Fruit fly (Drosophila melanogaster): ENCODE measurements around the gene Ir75b.

The Ir75b gene

dm6 chr3L:17814036-17814435, 6.0 kb downstream of the Ir75b start, which contains the start of gene Cln3:
Cln3 (minus strand) TSS chr3L:17814119.
- no peak for TF ChIP-seq CG9948 (tag; optimal IDR thresholded peaks at IDR 0.05)
- TF ChIP-seq CG12605 (GFP tag; IDR thresholded peaks at IDR 0.05): no peak
- TF ChIP-seq CG14655 (GFP tag; optimal IDR thresholded peaks at IDR 0.05): no peak
- no peak for TF ChIP-seq fd96Ca (GFP tag; IDR thresholded peaks at IDR 0.05)
- TF ChIP-seq D1 (tag; optimal IDR thresholded peaks at IDR 0.05): no peak
- no peak for TF ChIP-seq CG34367 (tag; optimal IDR thresholded peaks at IDR 0.05)
- no peak for TF ChIP-seq rn (GFP tag; IDR thresholded peaks at IDR 0.05)
- no peak for TF ChIP-seq Snoo (tag; optimal IDR thresholded peaks at IDR 0.05)
- no peak for TF ChIP-seq CG15710 (tag; optimal IDR thresholded peaks at IDR 0.05)
- no peak for TF ChIP-seq CG8301 (tag; optimal IDR thresholded peaks at IDR 0.05)
- no peak for TF ChIP-seq CG10348 (GFP tag; IDR thresholded peaks at IDR 0.05)

dm6 chr3L:17808597-17809213, 11.3 kb downstream of the Ir75b start, which contains the start of gene CG32191:
CG32191 (minus strand) TSS chr3L:17809146.
- no peak for TF ChIP-seq CG8301 (tag; optimal IDR thresholded peaks at IDR 0.05)
- TF ChIP-seq CG17806 (tag; optimal IDR thresholded peaks at IDR 0.05): no peak
- TF ChIP-seq CG10348 (GFP tag; IDR thresholded peaks at IDR 0.05): no peak
- TF ChIP-seq CG12605 (GFP tag; IDR thresholded peaks at IDR 0.05): no peak
- TF ChIP-seq CG9948 (tag; optimal IDR thresholded peaks at IDR 0.05): no peak
- no peak for TF ChIP-seq EcR (GFP tag; optimal IDR thresholded peaks at IDR 0.05)
- no peak for TF ChIP-seq CG34367 (tag; optimal IDR thresholded peaks at IDR 0.05)
- no peak for TF ChIP-seq Pif1B (GFP tag; optimal IDR thresholded peaks at IDR 0.05)
- no peak for TF ChIP-seq Snoo (tag; optimal IDR thresholded peaks at IDR 0.05)
- no peak for TF ChIP-seq Ets98B (GFP tag; IDR thresholded peaks at IDR 0.05)
- no peak for TF ChIP-seq CG14655 (GFP tag; optimal IDR thresholded peaks at IDR 0.05)
- TF ChIP-seq CG8159 (tag; optimal IDR thresholded peaks at IDR 0.05): no peak
- TF ChIP-seq CG13204 (GFP tag; optimal IDR thresholded peaks at IDR 0.05): no peak

DNA sequence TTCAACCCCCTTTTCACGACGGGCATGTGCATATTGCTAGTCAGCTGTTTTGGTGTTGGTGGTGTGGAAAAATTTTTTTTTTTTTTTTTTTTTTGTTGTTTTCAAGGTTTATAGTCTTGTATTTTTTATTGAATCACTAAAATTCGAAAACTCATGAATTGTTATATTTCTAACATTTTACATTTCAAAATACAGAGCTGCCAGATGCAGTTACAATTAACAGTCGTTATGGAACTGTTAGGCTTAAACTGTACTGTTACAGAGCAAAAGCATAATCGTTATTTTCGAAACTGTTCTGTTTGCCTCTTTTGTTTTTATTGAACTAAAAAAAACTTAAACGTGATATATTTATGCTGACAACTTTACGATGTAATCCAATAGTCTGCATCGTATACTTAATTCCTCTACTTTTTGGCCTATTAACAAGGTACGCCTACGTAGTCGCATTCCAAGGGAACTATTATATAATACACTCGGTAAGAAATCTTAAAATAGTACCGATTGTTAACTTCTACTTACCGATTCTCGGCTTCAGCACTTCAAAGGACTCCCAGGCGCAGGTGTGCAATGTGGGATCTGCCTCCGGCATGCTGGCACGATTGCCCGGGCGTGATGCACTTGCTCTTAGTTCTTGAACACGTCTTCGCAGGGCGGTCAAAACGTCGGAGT, 13.5 kb downstream of the Ir75b start, which contains the start of gene CG32187:
TSS of gene CG32187 (minus strand) at position 9 of the 669 bp plus-strand sequence.
- TF ChIP-seq CG8159 (tag; optimal IDR thresholded peaks at IDR 0.05) (no peak), CG9948 (tag; optimal IDR thresholded peaks at IDR 0.05) (no peak), D1 (tag; optimal IDR thresholded peaks at IDR 0.05) (no peak), CG32121 (GFP tag; IDR thresholded peaks at IDR 0.05) (no peak), gl (tag; optimal IDR thresholded peaks at IDR 0.05) (no peak), CG14655 (GFP tag; optimal IDR thresholded peaks at IDR 0.05) (no peak)

- no peak for TF ChIP-seq D1 (tag; optimal IDR thresholded peaks at IDR 0.05)
- no peak for TF ChIP-seq CG34367 (tag; optimal IDR thresholded peaks at IDR 0.05)
- TF ChIP-seq CG12605 (GFP tag; IDR thresholded peaks at IDR 0.05): no peak
- TF ChIP-seq CG9948 (tag; optimal IDR thresholded peaks at IDR 0.05): no peak
Observed at dm6 chr3L:17804511-17804910, 15.5 kb downstream of the Ir75b start, which contains the start of gene ais. ais (minus strand) TSS chr3L:17804715.

DNA sequence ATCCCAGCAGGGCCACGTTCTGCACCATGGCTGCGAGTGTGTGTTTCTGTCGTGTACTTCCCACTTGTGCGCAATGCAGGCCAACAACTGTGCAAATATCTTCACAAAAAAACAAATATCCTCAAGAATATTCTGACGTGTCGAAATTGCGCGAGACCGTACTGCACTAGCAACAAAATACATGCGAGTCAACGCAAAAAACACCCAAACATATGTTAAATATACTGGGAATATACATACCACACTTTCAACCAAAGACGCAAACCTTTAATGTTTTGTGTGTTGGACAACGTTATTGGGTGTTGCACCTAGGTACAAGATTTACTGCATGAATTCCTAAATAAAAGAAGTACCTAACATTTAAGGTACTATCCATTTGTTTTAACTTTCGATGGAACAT, 17.9 kb downstream of the Ir75b start, which contains the start of gene NUCB1:
TSS of gene NUCB1 (minus strand) at position 173 of the 400 bp plus-strand sequence.
- TF ChIP-seq Snoo (tag; optimal IDR thresholded peaks at IDR 0.05) (no peak), CG9948 (tag; optimal IDR thresholded peaks at IDR 0.05) (no peak), CG13204 (GFP tag; optimal IDR thresholded peaks at IDR 0.05) (no peak), rn (GFP tag; IDR thresholded peaks at IDR 0.05) (no peak), CG32121 (GFP tag; IDR thresholded peaks at IDR 0.05) (no peak), Pif1A (GFP tag; optimal IDR thresholded peaks at IDR 0.05) (no peak), D1 (tag; optimal IDR thresholded peaks at IDR 0.05) (no peak), CG17806 (tag; optimal IDR thresholded peaks at IDR 0.05) (no peak), Ets98B (GFP tag; IDR thresholded peaks at IDR 0.05) (no peak), CG4496 (GFP tag; IDR thresholded peaks at IDR 0.05) (no peak), CG34367 (tag; optimal IDR thresholded peaks at IDR 0.05) (no peak), CG12605 (GFP tag; IDR thresholded peaks at IDR 0.05) (no peak), Pif1B (GFP tag; optimal IDR thresholded peaks at IDR 0.05) (no peak), CG8159 (tag; optimal IDR thresholded peaks at IDR 0.05) (no peak), gl (tag; optimal IDR thresholded peaks at IDR 0.05) (no peak), CG8301 (tag; optimal IDR thresholded peaks at IDR 0.05) (no peak), fd96Ca (GFP tag; IDR thresholded peaks at IDR 0.05) (no peak), EcR (GFP tag; optimal IDR thresholded peaks at IDR 0.05) (no peak)

dm6 chr3L:17797494-17797893, 22.5 kb downstream of the Ir75b start, which contains the start of gene CG42816:
CG42816 (minus strand) TSS chr3L:17797594.
- no peak for TF ChIP-seq D1 (tag; optimal IDR thresholded peaks at IDR 0.05)
- no peak for TF ChIP-seq CG12605 (GFP tag; IDR thresholded peaks at IDR 0.05)
- no peak for TF ChIP-seq Pif1B (GFP tag; optimal IDR thresholded peaks at IDR 0.05)
- TF ChIP-seq CG4496 (GFP tag; IDR thresholded peaks at IDR 0.05): no peak
- TF ChIP-seq Snoo (tag; optimal IDR thresholded peaks at IDR 0.05): no peak
- TF ChIP-seq CG32121 (GFP tag; IDR thresholded peaks at IDR 0.05): no peak
- no peak for TF ChIP-seq CG13204 (GFP tag; optimal IDR thresholded peaks at IDR 0.05)
- TF ChIP-seq CG15710 (tag; optimal IDR thresholded peaks at IDR 0.05): no peak
- no peak for TF ChIP-seq CG14655 (GFP tag; optimal IDR thresholded peaks at IDR 0.05)
- no peak for TF ChIP-seq Ets98B (GFP tag; IDR thresholded peaks at IDR 0.05)
- TF ChIP-seq Pif1A (GFP tag; optimal IDR thresholded peaks at IDR 0.05): no peak
- no peak for TF ChIP-seq CG34367 (tag; optimal IDR thresholded peaks at IDR 0.05)
- no peak for TF ChIP-seq EcR (GFP tag; optimal IDR thresholded peaks at IDR 0.05)
- no peak for TF ChIP-seq CG8159 (tag; optimal IDR thresholded peaks at IDR 0.05)
- TF ChIP-seq CG17806 (tag; optimal IDR thresholded peaks at IDR 0.05): no peak
- TF ChIP-seq gl (tag; optimal IDR thresholded peaks at IDR 0.05): no peak
- no peak for TF ChIP-seq CG8301 (tag; optimal IDR thresholded peaks at IDR 0.05)
- TF ChIP-seq fd96Ca (GFP tag; IDR thresholded peaks at IDR 0.05): no peak
- no peak for TF ChIP-seq rn (GFP tag; IDR thresholded peaks at IDR 0.05)

Measured in whole organism, pupa.